Worm (Caenorhabditis elegans) whole organism, early embryonic: ENCODE results near the gene sdz-1.

Experiments
- B0310.2 ChIP-seq: sonication (generic microtip); optimal IDR thresholded peaks from 2 replicates; lab custom pipeline; 2016; ENCODE audit warnings: mild to moderate bottlenecking, missing genetic modification characterization, missing compliant biosample characterization
- ama-1 ChIP-seq: fragments of 150-350 bp; optimal IDR thresholded peaks from 2 replicates; lab custom pipeline; 2014
- ceh-13 ChIP-seq: fragments of 200-800 bp; sonication (Bioruptor generic); optimal IDR thresholded peaks from 2 replicates; lab custom pipeline; 2018; ENCODE audit warnings: mild to moderate bottlenecking, missing genetic modification characterization, missing compliant biosample characterization
- ceh-36 ChIP-seq: sonication (generic microtip); optimal IDR thresholded peaks from 2 replicates; lab custom pipeline; 2016; ENCODE audit warnings: missing genetic modification characterization, inconsistent platforms, missing compliant biosample characterization
- ets-7 ChIP-seq: sonication (generic microtip); optimal IDR thresholded peaks from 2 replicates; lab custom pipeline; 2016; ENCODE audit warnings: missing genotype, missing genetic modification characterization, missing compliant biosample characterization
- flt-1 ChIP-seq: fragments of 200-800 bp; sonication (Bioruptor generic); IDR thresholded peaks from 2 replicates; pipeline ENCODE4 v1.3.6; 2022; ENCODE audit warnings: missing genetic modification characterization, missing compliant biosample characterization
- hmbx-1 ChIP-seq: sonication (generic microtip); optimal IDR thresholded peaks from 2 replicates; lab custom pipeline; 2016; ENCODE audit warnings: mild to moderate bottlenecking, missing genetic modification characterization, missing compliant biosample characterization
- hmg-4 ChIP-seq: fragments of 200-800 bp; sonication (Bioruptor generic); optimal IDR thresholded peaks from 2 replicates; lab custom pipeline; 2018; ENCODE audit warnings: mild to moderate bottlenecking, missing genetic modification characterization, missing compliant biosample characterization
- hnd-1 ChIP-seq: sonication (generic microtip); optimal IDR thresholded peaks from 2 replicates; lab custom pipeline; 2016; ENCODE audit warnings: missing genetic modification characterization, missing compliant biosample characterization
- pes-1 ChIP-seq: fragments of 200-800 bp; sonication (Bioruptor generic); IDR thresholded peaks from 2 replicates; pipeline ENCODE4 v1.3.6; 2022; ENCODE audit warnings: missing genetic modification reagents, missing genetic modification characterization, missing compliant biosample characterization
- tbx-37 ChIP-seq: fragments of 200-800 bp; sonication (Bioruptor generic); conservative IDR thresholded peaks from 2 replicates; pipeline ENCODE4 v1.3.6; 2022; ENCODE audit warnings: missing genetic modification reagents, missing genetic modification characterization, missing compliant biosample characterization
- tra-4 ChIP-seq: sonication (generic microtip); optimal IDR thresholded peaks from 2 replicates; lab custom pipeline; 2017; ENCODE audit warnings: missing genetic modification characterization, missing compliant biosample characterization

DNA sequence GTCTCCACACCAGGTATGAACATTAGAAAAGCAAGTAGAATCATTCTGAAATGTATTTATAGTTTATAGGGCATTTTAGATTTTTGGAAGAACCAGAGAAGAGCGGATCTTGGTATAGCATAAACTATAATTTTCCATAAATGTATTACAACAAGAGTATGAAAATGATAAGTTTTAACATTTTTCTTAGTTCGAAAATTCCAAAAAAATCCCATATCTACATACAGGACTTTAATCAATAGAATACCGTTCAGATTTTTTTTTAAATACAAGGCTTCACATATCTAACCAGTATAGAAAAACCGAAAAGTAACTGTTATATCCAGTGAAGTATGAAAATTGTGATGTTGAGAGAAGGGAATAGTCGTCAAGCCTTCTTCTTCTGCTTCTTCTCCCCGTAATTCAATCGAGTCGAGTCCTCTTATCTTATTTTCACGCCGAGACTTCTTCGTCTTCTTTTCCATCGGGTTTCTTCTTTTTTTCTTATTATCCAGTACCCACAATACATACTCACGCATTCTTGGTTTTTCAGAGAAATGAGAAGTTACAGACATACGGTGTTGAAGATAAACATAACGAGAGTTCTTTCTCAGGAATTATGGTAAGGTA is 43.8 kb upstream of the sdz-1 start, which contains the start of gene ZK370.6:
- TF ChIP-seq flt-1 (GFP tag; lab: Robert Waterston, UW) = no peak
- no peak for TF ChIP-seq pes-1
- no peak for TF ChIP-seq ceh-13
- TF ChIP-seq ama-1 (lab: Kevin White, UChicago) = no peak
- no peak for TF ChIP-seq hmg-4
- no peak for TF ChIP-seq tbx-37
- TF ChIP-seq ets-7 (tag; lab: Kevin White, UChicago) = no peak
- no peak for TF ChIP-seq ceh-36 (tag; lab: Kevin White, UChicago)
- TF ChIP-seq B0310.2 (tag; lab: Kevin White, UChicago) = no peak
- no peak for TF ChIP-seq hmbx-1 (tag; lab: Kevin White, UChicago)
- TF ChIP-seq tra-4 (tag; lab: Kevin White, UChicago) = no peak
- TF ChIP-seq hnd-1 (tag; lab: Kevin White, UChicago) = no peak
